Worm (Caenorhabditis elegans): Measurements from ENCODE around the gene mut-15.

DNA sequence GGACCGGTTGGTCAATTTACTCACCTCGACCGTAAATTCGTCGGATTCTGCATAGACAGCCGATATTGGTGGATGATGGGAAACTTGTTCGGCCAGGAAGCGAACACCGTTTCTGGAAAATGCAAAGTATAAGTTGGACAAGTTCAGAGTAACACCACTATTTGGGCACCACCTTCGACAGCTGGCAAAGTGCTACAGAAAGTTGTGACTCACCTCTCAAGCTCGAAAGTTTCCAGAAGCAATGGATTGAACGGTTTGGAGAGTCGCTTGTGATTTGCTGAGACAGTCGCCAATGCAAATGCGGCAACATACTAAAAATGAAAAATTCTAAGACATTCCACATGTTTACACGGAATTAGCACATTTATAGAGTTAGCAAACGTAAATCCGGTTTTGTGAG lies 11.0 kb downstream of the mut-15 start:
- TF ChIP-seq lin-39 (tag; optimal IDR thresholded peaks at IDR 0.05) = no peak
- no peak for TF ChIP-seq F10B5.3 (tag; optimal IDR thresholded peaks at IDR 0.05)
- TF ChIP-seq unc-39 (tag; optimal IDR thresholded peaks at IDR 0.05) = no peak
- TF ChIP-seq snpc-1.2 (GFP tag; IDR thresholded peaks at IDR 0.05) = no peak
- TF ChIP-seq egl-27 (tag; optimal IDR thresholded peaks at IDR 0.05) = no peak
- TF ChIP-seq fkh-10 (GFP tag; optimal IDR thresholded peaks at IDR 0.05) = no peak
- no peak for TF ChIP-seq nhr-237 (tag; optimal IDR thresholded peaks at IDR 0.05)
- TF ChIP-seq ctbp-1 (GFP tag; IDR thresholded peaks at IDR 0.05) = no peak

All from whole organism, L4 larva.